Fruit fly (Drosophila melanogaster): ENCODE data around the gene CG13445.
A peak's percentile ranks its signal among the peaks of the same experiment; 100 is the strongest.

Gene CG13445

dm6 chr3L:15777383-15777782 lies 31.9 kb upstream of the CG13445 start (continued):
- TF ChIP-seq CG1647 (GFP tag; optimal IDR thresholded peaks at IDR 0.05) (no peak), en (GFP tag; optimal IDR thresholded peaks at IDR 0.05) (no peak), Chrac-16 (GFP tag; optimal IDR thresholded peaks at IDR 0.05) (no peak), CG32532 (GFP tag; IDR thresholded peaks at IDR 0.05) (no peak), CG9932 (GFP tag; IDR thresholded peaks at IDR 0.05) (no peak), Side (GFP tag; optimal IDR thresholded peaks at IDR 0.05) (no peak), CG15269 (tag; optimal IDR thresholded peaks at IDR 0.05) (no peak), CG8281 (tag; optimal IDR thresholded peaks at IDR 0.05) (no peak), fu2 (GFP tag; optimal IDR thresholded peaks at IDR 0.05) (no peak), cad (GFP tag; optimal IDR thresholded peaks at IDR 0.05) (no peak), Kr (GFP tag; optimal IDR thresholded peaks at IDR 0.05) (no peak), bab2 (GFP tag; optimal IDR thresholded peaks at IDR 0.05) (no peak), HHEX (GFP tag; optimal IDR thresholded peaks at IDR 0.05) (no peak), sqz (GFP tag; optimal IDR thresholded peaks at IDR 0.05) (no peak), Eip74EF (GFP tag; optimal IDR thresholded peaks at IDR 0.05) (no peak), Hand (GFP tag; optimal IDR thresholded peaks at IDR 0.05) (no peak), amos (GFP tag; IDR thresholded peaks at IDR 0.05; ENCODE audit: partially characterized antibody) (no peak), CG9727 (GFP tag; optimal IDR thresholded peaks at IDR 0.05) (peak; percentile 15), Dad (GFP tag; optimal IDR thresholded peaks at IDR 0.05) (no peak), bsh (GFP tag; optimal IDR thresholded peaks at IDR 0.05) (peak in 1 of 2 experiments; percentile 35), NFAT (GFP tag; IDR thresholded peaks at IDR 0.05) (no peak), BEAF-32 (GFP tag; optimal IDR thresholded peaks at IDR 0.05) (no peak), run (tag; optimal IDR thresholded peaks at IDR 0.05) (no peak), CG10565 (GFP tag; optimal IDR thresholded peaks at IDR 0.05) (no peak), org-1 (GFP tag; optimal IDR thresholded peaks at IDR 0.05) (no peak), tna (GFP tag; IDR thresholded peaks at IDR 0.05; ENCODE audit: partially characterized antibody) (no peak), CG12391 (tag; optimal IDR thresholded peaks at IDR 0.05) (peak; percentile 19), CG17829 (tag; optimal IDR thresholded peaks at IDR 0.05) (peak; percentile 13), ham (GFP tag; IDR thresholded peaks at IDR 0.05) (no peak), CG11504 (tag; optimal IDR thresholded peaks at IDR 0.05) (no peak), CG2875 (GFP tag; optimal IDR thresholded peaks at IDR 0.05) (no peak), CG14667 (GFP tag; IDR thresholded peaks at IDR 0.05) (no peak), eyg (GFP tag; optimal IDR thresholded peaks at IDR 0.05) (no peak), hbn (GFP tag; IDR thresholded peaks at IDR 0.05; ENCODE audit: partially characterized antibody) (no peak), CG13775 (GFP tag; optimal IDR thresholded peaks at IDR 0.05) (no peak), Sin3A (optimal IDR thresholded peaks at IDR 0.05) (no peak), CG18262 (tag; optimal IDR thresholded peaks at IDR 0.05) (peak; percentile 67), klu (GFP tag; IDR thresholded peaks at IDR 0.05) (no peak), tap (tag; optimal IDR thresholded peaks at IDR 0.05) (no peak), CG30403 (GFP tag; optimal IDR thresholded peaks at IDR 0.05) (peak; percentile 0), CG4424 (GFP tag; optimal IDR thresholded peaks at IDR 0.05) (no peak), CG33557 (GFP tag; optimal IDR thresholded peaks at IDR 0.05) (peak; percentile 22), sens (GFP tag) (peak; percentile 73), CG16815 (GFP tag; optimal IDR thresholded peaks at IDR 0.05) (peak; percentile 10), twi (tag; optimal IDR thresholded peaks at IDR 0.05) (no peak), MTF-1 (GFP tag; optimal IDR thresholded peaks at IDR 0.05; ENCODE audit: borderline replicate concordance) (no peak), Stat92E (GFP tag; optimal IDR thresholded peaks at IDR 0.05) (no peak), CG10274 (GFP tag; optimal IDR thresholded peaks at IDR 0.05) (no peak), Ssrp (tag; optimal IDR thresholded peaks at IDR 0.05) (no peak), TFAM (GFP tag; optimal IDR thresholded peaks at IDR 0.05) (no peak), CG17359 (tag; optimal IDR thresholded peaks at IDR 0.05) (no peak)
